Worm (Caenorhabditis elegans): ENCODE results near the gene H17B01.5.
A peak's percentile ranks its signal among the peaks of the same experiment; 100 is the strongest.

Gene H17B01.5

ce11 chrII:1437449-1438335 lies 35.7 kb downstream of the H17B01.5 start, which contains the start of gene nol-6:
Gene nol-6 (minus strand): TSS chrII:1437499.
- TF ChIP-seq nhr-77 (tag; optimal IDR thresholded peaks at IDR 0.05) (no peak), nhr-25 (tag; optimal IDR thresholded peaks at IDR 0.05) (no peak), eor-1 (tag; optimal IDR thresholded peaks at IDR 0.05) (no peak), tbx-2 (tag; optimal IDR thresholded peaks at IDR 0.05) (no peak), ztf-11 (tag; optimal IDR thresholded peaks at IDR 0.05) (no peak), pha-4 (tag; optimal IDR thresholded peaks at IDR 0.05) (peak; percentile 61), snpc-4 (tag; optimal IDR thresholded peaks at IDR 0.05) (no peak), elt-3 (tag; optimal IDR thresholded peaks at IDR 0.05) (no peak), fos-1 (tag; optimal IDR thresholded peaks at IDR 0.05) (no peak), aly-2 (tag; optimal IDR thresholded peaks at IDR 0.05) (no peak), fkh-2 (tag; optimal IDR thresholded peaks at IDR 0.05) (no peak), skn-1 (tag; optimal IDR thresholded peaks at IDR 0.05) (no peak), unc-39 (tag; optimal IDR thresholded peaks at IDR 0.05) (no peak), R02D3.7 (tag; optimal IDR thresholded peaks at IDR 0.05) (peak; percentile 93), ztf-4 (tag; optimal IDR thresholded peaks at IDR 0.05) (no peak), pqm-1 (tag; optimal IDR thresholded peaks at IDR 0.05) (no peak), nhr-76 (tag; optimal IDR thresholded peaks at IDR 0.05) (no peak), egl-5 (tag; optimal IDR thresholded peaks at IDR 0.05) (no peak), hmg-11 (tag; optimal IDR thresholded peaks at IDR 0.05) (no peak), lin-39 (tag; optimal IDR thresholded peaks at IDR 0.05) (no peak), nhr-11 (tag; optimal IDR thresholded peaks at IDR 0.05) (no peak), fkh-10 (GFP tag; optimal IDR thresholded peaks at IDR 0.05) (no peak), egl-27 (tag; optimal IDR thresholded peaks at IDR 0.05) (no peak), nhr-23 (tag; optimal IDR thresholded peaks at IDR 0.05) (peak; percentile 5), nhr-12 (tag; optimal IDR thresholded peaks at IDR 0.05) (no peak), sea-2 (GFP tag; optimal IDR thresholded peaks at IDR 0.05) (no peak), nfya-1 (tag; optimal IDR thresholded peaks at IDR 0.05; ENCODE audit: insufficient read depth) (peak; percentile 56), elt-1 (tag; optimal IDR thresholded peaks at IDR 0.05) (no peak), lsy-12 (tag; optimal IDR thresholded peaks at IDR 0.05) (no peak), lin-15B (tag; optimal IDR thresholded peaks at IDR 0.05) (peak; percentile 46), ceh-82 (tag; optimal IDR thresholded peaks at IDR 0.05) (no peak), nhr-28 (tag; optimal IDR thresholded peaks at IDR 0.05) (no peak), mml-1 (tag; optimal IDR thresholded peaks at IDR 0.05) (no peak), ZK546.5 (tag; optimal IDR thresholded peaks at IDR 0.05) (no peak), zag-1 (tag; optimal IDR thresholded peaks at IDR 0.05) (no peak)

ce11 chrII:1436715-1437114 lies 36.7 kb downstream of the H17B01.5 start:
- TF ChIP-seq sea-2 (GFP tag; optimal IDR thresholded peaks at IDR 0.05) (no peak), tbx-2 (tag; optimal IDR thresholded peaks at IDR 0.05) (no peak), zag-1 (tag; optimal IDR thresholded peaks at IDR 0.05) (no peak), daf-12 (tag; optimal IDR thresholded peaks at IDR 0.05) (no peak), ama-1 (optimal IDR thresholded peaks at IDR 0.05) (no peak)

ce11 chrII:1423660-1424059 lies 49.7 kb downstream of the H17B01.5 start, which contains the start of gene Y51H7C.10:
Gene Y51H7C.10 (minus strand): TSS chrII:1423760.
- no peak for TF ChIP-seq pqm-1 (tag; optimal IDR thresholded peaks at IDR 0.05)
- TF ChIP-seq R02D3.7 (tag; optimal IDR thresholded peaks at IDR 0.05): no peak
- TF ChIP-seq eor-1 (tag; optimal IDR thresholded peaks at IDR 0.05): no peak
- no peak for TF ChIP-seq ztf-11 (tag; optimal IDR thresholded peaks at IDR 0.05)
- no peak for TF ChIP-seq pha-4 (tag; optimal IDR thresholded peaks at IDR 0.05)
- TF ChIP-seq egl-27 (tag; optimal IDR thresholded peaks at IDR 0.05): no peak
- TF ChIP-seq nhr-23 (tag; optimal IDR thresholded peaks at IDR 0.05): no peak
- no peak for TF ChIP-seq daf-12 (tag; optimal IDR thresholded peaks at IDR 0.05)
- TF ChIP-seq lin-39 (tag; optimal IDR thresholded peaks at IDR 0.05): no peak
- TF ChIP-seq ceh-28 (tag; optimal IDR thresholded peaks at IDR 0.05): no peak
